Fruit fly (Drosophila melanogaster) whole organism, embryonic: ENCODE measurements around the gene Klp67A.

Experiments
- Antp ChIP-seq: fragments of 200-800 bp; sonication (Bioruptor generic); optimal IDR thresholded peaks from 3 replicates; lab custom pipeline; 2016; ENCODE audit warnings: missing biosample characterization, missing genetic modification characterization
- C15 ChIP-seq: fragments of 200-800 bp; sonication (Bioruptor generic); IDR thresholded peaks from 3 replicates; pipeline ENCODE4 v1.3.6; 2022; ENCODE audit warnings: missing biosample characterization, missing genetic modification characterization
- CG11504 ChIP-seq: fragments of 200-800 bp; sonication (Bioruptor generic); optimal IDR thresholded peaks from 3 replicates; lab custom pipeline; 2019; ENCODE audit warnings: missing biosample characterization, mild to moderate bottlenecking, missing genetic modification characterization, moderate library complexity
- CG12236 ChIP-seq: fragments of 200-800 bp; sonication (Bioruptor generic); optimal IDR thresholded peaks from 2 replicates; lab custom pipeline; 2016; ENCODE audit warnings: missing biosample characterization, missing genetic modification characterization
- CG1233 ChIP-seq: fragments of 200-800 bp; sonication (Bioruptor generic); optimal IDR thresholded peaks from 4 replicates; lab custom pipeline; 2018; ENCODE audit warnings: missing biosample characterization, mild to moderate bottlenecking, missing genetic modification characterization
- CG12744 ChIP-seq: fragments of 200-800 bp; sonication (Bioruptor generic); optimal IDR thresholded peaks from 2 replicates; lab custom pipeline; 2016; ENCODE audit warnings: missing biosample characterization, missing genetic modification characterization
- CG12769 ChIP-seq: fragments of 200-800 bp; sonication (Bioruptor generic); optimal IDR thresholded peaks from 2 replicates; lab custom pipeline; 2019; ENCODE audit warnings: missing biosample characterization, mild to moderate bottlenecking, missing genetic modification characterization, moderate library complexity
- CG13296 ChIP-seq: fragments of 200-800 bp; sonication (Bioruptor generic); optimal IDR thresholded peaks from 3 replicates; lab custom pipeline; 2018; ENCODE audit warnings: missing biosample characterization, mild to moderate bottlenecking, missing genetic modification characterization
- CG14965 ChIP-seq: fragments of 200-800 bp; sonication (Bioruptor generic); optimal IDR thresholded peaks from 2 replicates; lab custom pipeline; 2016; ENCODE audit warnings: missing biosample characterization, missing genetic modification characterization, borderline replicate concordance
- CG15073 ChIP-seq: fragments of 200-800 bp; sonication (Bioruptor generic); optimal IDR thresholded peaks from 2 replicates; lab custom pipeline; 2016; ENCODE audit warnings: missing biosample characterization, missing genetic modification characterization
- CG1529 ChIP-seq: fragments of 200-800 bp; sonication (Bioruptor generic); optimal IDR thresholded peaks from 3 replicates; lab custom pipeline; 2018; ENCODE audit warnings: missing biosample characterization, missing genetic modification characterization
- CG2678 ChIP-seq: fragments of 200-800 bp; sonication (Bioruptor generic); optimal IDR thresholded peaks from 3 replicates; lab custom pipeline; 2019; ENCODE audit warnings: missing biosample characterization, mild to moderate bottlenecking, missing genetic modification characterization, moderate library complexity
- CG33213 ChIP-seq: fragments of 200-800 bp; sonication (Bioruptor generic); optimal IDR thresholded peaks from 3 replicates; lab custom pipeline; 2016; ENCODE audit warnings: missing biosample characterization, missing genetic modification characterization
- CG4854 ChIP-seq: fragments of 200-800 bp; sonication (Bioruptor generic); optimal IDR thresholded peaks from 2 replicates; lab custom pipeline; 2016; ENCODE audit warnings: missing biosample characterization, missing genetic modification characterization, inconsistent platforms
- CG8359 ChIP-seq: fragments of 200-800 bp; sonication (Bioruptor generic); optimal IDR thresholded peaks from 2 replicates; lab custom pipeline; 2017; ENCODE audit warnings: missing biosample characterization, mild to moderate bottlenecking, missing genetic modification characterization, borderline replicate concordance
- CG8388 ChIP-seq: fragments of 200-800 bp; sonication (Bioruptor generic); optimal IDR thresholded peaks from 2 replicates; lab custom pipeline; 2019; ENCODE audit warnings: missing biosample characterization, mild to moderate bottlenecking, missing genetic modification characterization, moderate library complexity
- CG9215 ChIP-seq: fragments of 200-800 bp; sonication (Bioruptor generic); IDR thresholded peaks from 2 replicates; pipeline ENCODE4 v1.3.6; 2022; ENCODE audit warnings: missing biosample characterization, missing genetic modification characterization
- CG9437 ChIP-seq: fragments of 200-800 bp; sonication (Bioruptor generic); optimal IDR thresholded peaks from 2 replicates; lab custom pipeline; 2018; ENCODE audit warnings: missing biosample characterization, mild to moderate bottlenecking, missing genetic modification characterization
- CTCF ChIP-seq: fragments of 200-800 bp; sonication (Bioruptor generic); optimal IDR thresholded peaks from 2 replicates; lab custom pipeline; 2017; ENCODE audit warnings: missing biosample characterization, mild to moderate bottlenecking, missing genetic modification characterization, moderate library complexity
- Camta ChIP-seq: fragments of 200-800 bp; sonication (Bioruptor generic); optimal IDR thresholded peaks from 2 replicates; lab custom pipeline; 2016; ENCODE audit warnings: missing biosample characterization, missing genetic modification characterization
- Fer1 ChIP-seq: fragments of 200-800 bp; sonication (Bioruptor generic); optimal IDR thresholded peaks from 2 replicates; lab custom pipeline; 2017; ENCODE audit warnings: missing biosample characterization, mild to moderate bottlenecking, missing genetic modification characterization
- Gug ChIP-seq: fragments of 200-800 bp; sonication (Bioruptor generic); IDR thresholded peaks from 4 replicates; pipeline ENCODE4 v1.3.6; 2022; ENCODE audit warnings: missing biosample characterization, missing genetic modification characterization
- HLHmδ ChIP-seq: fragments of 200-800 bp; sonication (Bioruptor generic); optimal IDR thresholded peaks from 2 replicates; lab custom pipeline; 2018; ENCODE audit warnings: missing biosample characterization, mild to moderate bottlenecking, missing genetic modification characterization, moderate library complexity
- Hr78 ChIP-seq, 2 experiments: fragments of 200-800 bp in 1 of 2; fragments of >200 bp in 1 of 2; sonication (Bioruptor generic) in 1 of 2; optimal IDR thresholded peaks; 2 replicates each; lab custom pipeline; 2017 to 2019; ENCODE audit warnings: missing biosample characterization in 2 of 2, missing genetic modification characterization in 2 of 2, mild to moderate bottlenecking in 1 of 2, moderate library complexity in 1 of 2
- NfI ChIP-seq: fragments of 200-800 bp; sonication (Bioruptor generic); optimal IDR thresholded peaks from 3 replicates; lab custom pipeline; 2018; ENCODE audit warnings: missing biosample characterization, mild to moderate bottlenecking, missing genetic modification characterization, moderate library complexity
- Poxn ChIP-seq: fragments of 200-800 bp; sonication (Bioruptor generic); IDR thresholded peaks from 2 replicates; pipeline ENCODE4 v1.3.6; 2022; ENCODE audit warnings: missing biosample characterization, missing genetic modification characterization
- TFAM ChIP-seq: fragments of 200-800 bp; sonication (Bioruptor generic); optimal IDR thresholded peaks from 2 replicates; lab custom pipeline; 2017; ENCODE audit warnings: missing biosample characterization, missing genetic modification characterization, inconsistent platforms
- Tbp ChIP-seq: fragments of >200 bp; optimal IDR thresholded peaks from 2 replicates; lab custom pipeline; 2018; ENCODE audit warnings: missing biosample characterization, missing genetic modification characterization
- bbx ChIP-seq: fragments of 200-800 bp; sonication (Bioruptor generic); IDR thresholded peaks from 2 replicates; pipeline ENCODE4 v1.3.6; 2022; ENCODE audit warnings: missing biosample characterization, missing genetic modification characterization; ENCODE audit not compliant: partially characterized antibody
- crc ChIP-seq: fragments of 200-800 bp; sonication (Bioruptor generic); optimal IDR thresholded peaks from 2 replicates; lab custom pipeline; 2016; ENCODE audit warnings: missing biosample characterization, missing genetic modification characterization
- da ChIP-seq: fragments of 200-800 bp; sonication (Bioruptor generic); optimal IDR thresholded peaks from 2 replicates; lab custom pipeline; 2016; ENCODE audit warnings: missing biosample characterization, missing genetic modification characterization
- dati ChIP-seq: fragments of 200-800 bp; sonication (Bioruptor generic); IDR thresholded peaks from 2 replicates; pipeline ENCODE4 v1.3.6; 2022; ENCODE audit warnings: missing biosample characterization, missing genetic modification characterization
- disco-r ChIP-seq: fragments of 200-800 bp; sonication (Bioruptor generic); optimal IDR thresholded peaks from 2 replicates; lab custom pipeline; 2016; ENCODE audit warnings: missing biosample characterization, missing genetic modification characterization
- dm ChIP-seq: fragments of 200-800 bp; sonication (Bioruptor generic); optimal IDR thresholded peaks from 3 replicates; lab custom pipeline; 2016; ENCODE audit warnings: missing biosample characterization, missing genetic modification characterization
- dmrt11E ChIP-seq: fragments of 200-800 bp; sonication (Bioruptor generic); optimal IDR thresholded peaks from 3 replicates; lab custom pipeline; 2018; ENCODE audit warnings: missing biosample characterization, mild to moderate bottlenecking, missing genetic modification characterization, moderate library complexity
- eve ChIP-seq, 2 experiments: fragments of >200 bp; optimal IDR thresholded peaks; 2 replicates each; lab custom pipeline; 2017; ENCODE audit warnings: missing biosample characterization in 2 of 2, missing genetic modification characterization in 2 of 2
- fd3F ChIP-seq: fragments of 200-800 bp; sonication (Bioruptor generic); optimal IDR thresholded peaks from 2 replicates; lab custom pipeline; 2018; ENCODE audit warnings: missing biosample characterization, mild to moderate bottlenecking, missing genetic modification characterization, moderate library complexity
- gfzf ChIP-seq: fragments of 200-800 bp; sonication (Bioruptor generic); optimal IDR thresholded peaks from 2 replicates; lab custom pipeline; 2016; ENCODE audit warnings: missing biosample characterization, mild to moderate bottlenecking, missing genetic modification characterization, moderate library complexity
- inv ChIP-seq: fragments of 200-800 bp; sonication (Bioruptor generic); IDR thresholded peaks from 2 replicates; pipeline ENCODE4 v1.3.6; 2022; ENCODE audit warnings: missing biosample characterization, missing genetic modification characterization; ENCODE audit not compliant: partially characterized antibody
- kni ChIP-seq: fragments of 200-800 bp; sonication (Bioruptor generic); optimal IDR thresholded peaks from 3 replicates; lab custom pipeline; 2017; ENCODE audit warnings: mild to moderate bottlenecking, missing biosample characterization, missing genetic modification reagents, missing genetic modification characterization
- lbe ChIP-seq: fragments of 200-800 bp; sonication (Bioruptor generic); optimal IDR thresholded peaks from 2 replicates; lab custom pipeline; 2016; ENCODE audit warnings: missing biosample characterization, mild to moderate bottlenecking, missing genetic modification characterization
- pita ChIP-seq: fragments of 200-800 bp; sonication (Bioruptor generic); optimal IDR thresholded peaks from 2 replicates; lab custom pipeline; 2017; ENCODE audit warnings: missing biosample characterization, mild to moderate bottlenecking, missing genetic modification characterization
- run ChIP-seq: fragments of 200-800 bp; sonication (Bioruptor generic); optimal IDR thresholded peaks from 3 replicates; lab custom pipeline; 2018; ENCODE audit warnings: missing biosample characterization, mild to moderate bottlenecking, missing genetic modification characterization
- scrt ChIP-seq: fragments of 200-800 bp; sonication (Bioruptor generic); optimal IDR thresholded peaks from 2 replicates; lab custom pipeline; 2018; ENCODE audit warnings: missing biosample characterization, mild to moderate bottlenecking, missing genetic modification characterization, moderate library complexity
- so ChIP-seq: fragments of 200-800 bp; sonication (Bioruptor generic); IDR thresholded peaks from 3 replicates; pipeline ENCODE4 v1.3.6; 2022; ENCODE audit warnings: missing biosample characterization, missing genetic modification characterization
- sqz ChIP-seq: fragments of 200-800 bp; sonication (Bioruptor generic); optimal IDR thresholded peaks from 3 replicates; lab custom pipeline; 2018; ENCODE audit warnings: missing biosample characterization, mild to moderate bottlenecking, missing genetic modification characterization
- sr ChIP-seq: fragments of 200-800 bp; sonication (Bioruptor generic); IDR thresholded peaks from 3 replicates; pipeline ENCODE4 v1.3.6; 2022; ENCODE audit warnings: missing biosample characterization, missing genetic modification characterization
- tin ChIP-seq: fragments of 200-800 bp; sonication (Bioruptor generic); optimal IDR thresholded peaks from 3 replicates; lab custom pipeline; 2016; ENCODE audit warnings: missing biosample characterization, missing genetic modification characterization
- unpg ChIP-seq: fragments of 200-800 bp; sonication (Bioruptor generic); optimal IDR thresholded peaks from 3 replicates; lab custom pipeline; 2018; ENCODE audit warnings: missing biosample characterization, mild to moderate bottlenecking, missing genetic modification characterization, moderate library complexity
- vnd ChIP-seq: fragments of 200-800 bp; sonication (Bioruptor generic); IDR thresholded peaks from 3 replicates; pipeline ENCODE4 v1.3.6; 2022; ENCODE audit warnings: missing biosample characterization, missing genetic modification characterization; ENCODE audit not compliant: partially characterized antibody

Klp67A gene

DNA sequence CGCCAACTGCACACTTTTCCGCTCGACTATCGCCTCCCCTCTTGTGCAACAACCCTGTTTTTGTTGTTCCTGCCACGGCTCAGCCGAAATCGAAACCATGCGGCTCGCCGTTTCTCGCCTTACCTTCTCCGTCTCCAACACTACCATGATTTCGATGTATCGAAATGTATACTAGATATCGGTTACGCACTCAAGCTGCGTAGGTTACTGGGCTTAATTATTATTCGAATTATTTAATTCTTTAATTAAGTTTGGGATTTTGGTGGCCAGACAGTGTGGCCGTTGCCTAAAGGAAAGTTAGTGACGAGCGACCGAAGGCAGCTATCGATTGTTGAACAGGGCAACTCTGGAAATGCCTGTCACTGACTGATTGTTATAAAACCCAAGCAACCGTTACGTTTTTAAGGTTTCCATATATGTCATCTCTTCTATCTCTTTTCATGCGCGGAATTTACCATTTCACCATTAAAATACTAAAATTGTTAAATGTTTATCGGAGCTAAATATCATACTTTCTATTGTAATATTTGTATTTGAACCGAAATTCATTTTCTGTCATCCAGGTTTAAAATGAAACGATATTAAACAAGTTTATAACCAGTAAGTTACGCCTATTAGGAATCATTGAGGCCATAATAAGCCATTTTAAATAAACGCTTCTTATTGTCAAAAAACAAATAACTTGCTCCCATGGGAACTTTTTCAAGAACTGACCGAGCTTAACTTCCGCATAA lies 35.5 kb upstream of the Klp67A start, which contains the start of gene eIF4E1:
Gene eIF4E1 (minus strand): TSS at position 304 of the 734 bp plus-strand sequence.
- TF ChIP-seq crc (no peak), scrt (GFP tag; lab: Kevin White, UChicago) (no peak), Hr78 (GFP tag; optimal IDR thresholded peaks at IDR 0.05; lab: Kevin White, UChicago) (no peak), CG1529 (GFP tag; lab: Kevin White, UChicago) (no peak), lbe (GFP tag; lab: Kevin White, UChicago) (no peak), Gug (peak; percentile 33; the same call in 1 of the 4 replicates), CG2678 (tag; lab: Kevin White, UChicago) (no peak), CG12744 (no peak), CG11504 (tag; lab: Kevin White, UChicago) (no peak), CG12769 (tag; lab: Kevin White, UChicago) (peak; percentile 18), dati (GFP tag; lab: Robert Waterston, UW) (no peak), CG9215 (no peak), CG1233 (GFP tag; lab: Kevin White, UChicago) (peak; percentile 1), sqz (no peak), sr (no peak), Camta (GFP tag; lab: Kevin White, UChicago) (peak; percentile 32), CG15073 (GFP tag; lab: Kevin White, UChicago) (no peak), CG4854 (no peak), eve (GFP tag; optimal IDR thresholded peaks at IDR 0.05; lab: Kevin White, UChicago) (no peak), CG14965 (GFP tag; lab: Kevin White, UChicago) (no peak), CG8359 (GFP tag; lab: Kevin White, UChicago) (no peak), dmrt11E (no peak), tin (GFP tag; lab: Kevin White, UChicago) (no peak), TFAM (GFP tag; lab: Kevin White, UChicago) (no peak), Fer1 (GFP tag; lab: Kevin White, UChicago) (no peak), CG33213 (peak; percentile 75), C15 (GFP tag; lab: Robert Waterston, UW) (no peak), CG12236 (GFP tag; lab: Kevin White, UChicago) (no peak), fd3F (GFP tag; lab: Kevin White, UChicago) (no peak), Poxn (GFP tag; lab: Robert Waterston, UW) (no peak), gfzf (GFP tag; lab: Kevin White, UChicago) (peak; percentile 75), so (GFP tag; lab: Robert Waterston, UW) (no peak), dm (GFP tag; lab: Kevin White, UChicago) (peak; percentile 61), NfI (GFP tag; lab: Kevin White, UChicago) (peak; percentile 27), HLHmδ (no peak), kni (no peak), CTCF (GFP tag; lab: Kevin White, UChicago) (no peak), Antp (GFP tag; lab: Kevin White, UChicago) (peak; percentile 24), CG13296 (GFP tag; lab: Kevin White, UChicago) (no peak), CG9437 (GFP tag; lab: Kevin White, UChicago) (peak; percentile 96), unpg (GFP tag; lab: Kevin White, UChicago) (no peak), da (GFP tag; lab: Kevin White, UChicago) (no peak), vnd (GFP tag; lab: Robert Waterston, UW) (peak; percentile 74; the same call in 2 of the 3 replicates), bbx (peak; percentile 85), disco-r (GFP tag; lab: Kevin White, UChicago) (no peak), pita (GFP tag; lab: Kevin White, UChicago) (no peak), CG8388 (GFP tag; lab: Kevin White, UChicago) (no peak), inv (GFP tag; lab: Robert Waterston, UW) (peak; percentile 81), Tbp (GFP tag; lab: Kevin White, UChicago) (no peak), run (tag; lab: Kevin White, UChicago) (no peak)
